Fruit fly (Drosophila melanogaster): Measurements from ENCODE around the gene CG5653.

CG5653 gene

DNA sequence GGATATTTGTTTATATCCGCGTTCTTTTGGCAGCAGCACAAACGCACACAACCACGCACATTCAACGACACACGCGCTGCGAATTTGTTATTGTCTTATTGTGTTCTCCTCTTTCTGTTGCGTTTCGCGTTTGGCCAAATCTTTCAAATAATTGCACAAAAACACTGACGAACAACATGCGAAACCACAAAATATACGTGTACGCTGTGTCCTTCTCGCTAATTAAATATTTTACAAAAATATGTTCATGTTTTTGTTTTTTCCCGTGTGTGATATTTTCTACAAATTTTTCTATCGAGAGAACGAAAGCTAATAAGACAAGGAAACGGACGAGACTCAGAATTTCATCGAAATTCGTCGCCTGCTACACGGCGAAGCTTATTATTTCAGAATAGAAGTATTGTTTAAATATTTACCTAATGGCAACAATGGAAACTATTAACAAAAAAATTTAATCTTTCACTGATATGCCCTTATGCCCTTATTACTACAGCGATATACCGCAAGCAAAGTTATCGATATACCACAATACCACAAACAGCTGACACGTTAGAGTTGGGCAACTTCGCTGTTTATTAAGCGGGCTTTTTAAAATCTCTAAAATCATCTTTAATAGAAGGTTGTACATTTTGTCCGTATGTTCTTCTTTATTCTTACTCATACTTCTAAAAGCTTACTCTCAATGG is 12.1 kb downstream of the CG5653 start, which contains the start of the genes CG43783 and orb2 (continued):
- no peak for TF ChIP-seq Ptx1 (GFP tag; IDR thresholded peaks at IDR 0.05)
- TF ChIP-seq Abd-B (GFP tag; optimal IDR thresholded peaks at IDR 0.05) = no peak
- TF ChIP-seq CG1603 (tag; optimal IDR thresholded peaks at IDR 0.05) = peak; percentile 9
- TF ChIP-seq CHES-1-like (GFP tag; optimal IDR thresholded peaks at IDR 0.05) = no peak
- no peak for TF ChIP-seq wdn (GFP tag; IDR thresholded peaks at IDR 0.05)
- TF ChIP-seq luna (GFP tag; optimal IDR thresholded peaks at IDR 0.05) = no peak
- no peak for TF ChIP-seq mirr (GFP tag; optimal IDR thresholded peaks at IDR 0.05)
- no peak for TF ChIP-seq CG12155 (GFP tag; optimal IDR thresholded peaks at IDR 0.05)
- TF ChIP-seq CG15269 (tag; optimal IDR thresholded peaks at IDR 0.05) = no peak
- peak; percentile 4 for TF ChIP-seq gro (GFP tag; optimal IDR thresholded peaks at IDR 0.05)
- no peak for TF ChIP-seq ac (GFP tag; optimal IDR thresholded peaks at IDR 0.05)
- no peak for TF ChIP-seq CG10147 (GFP tag; optimal IDR thresholded peaks at IDR 0.05)
- no peak for TF ChIP-seq cad (GFP tag; optimal IDR thresholded peaks at IDR 0.05)
- TF ChIP-seq Eip74EF (GFP tag; optimal IDR thresholded peaks at IDR 0.05) = no peak
- no peak for TF ChIP-seq HLH54F (GFP tag; optimal IDR thresholded peaks at IDR 0.05)
- TF ChIP-seq CG8478 (optimal IDR thresholded peaks at IDR 0.05) = no peak
- TF ChIP-seq Jarid2 (GFP tag; optimal IDR thresholded peaks at IDR 0.05) = no peak
- TF ChIP-seq crc (GFP tag; optimal IDR thresholded peaks at IDR 0.05) = no peak
- no peak for TF ChIP-seq CG17802 (tag; optimal IDR thresholded peaks at IDR 0.05)
- no peak for TF ChIP-seq CG30403 (GFP tag; optimal IDR thresholded peaks at IDR 0.05)
- TF ChIP-seq Meics (GFP tag; optimal IDR thresholded peaks at IDR 0.05) = no peak
- no peak for TF ChIP-seq CG1602 (GFP tag; optimal IDR thresholded peaks at IDR 0.05)
- no peak for TF ChIP-seq ab (GFP tag; optimal IDR thresholded peaks at IDR 0.05)
- TF ChIP-seq CG7963 (GFP tag; IDR thresholded peaks at IDR 0.05; ENCODE audit: partially characterized antibody) = 0 out of 3 replicates have a peak, but pooled peaks have one; percentile 56
- no peak for TF ChIP-seq zfh2 (GFP tag; optimal IDR thresholded peaks at IDR 0.05)
- no peak for TF ChIP-seq CG9797 (GFP tag; optimal IDR thresholded peaks at IDR 0.05)
- no peak for TF ChIP-seq p53 (GFP tag; optimal IDR thresholded peaks at IDR 0.05)
- no peak for TF ChIP-seq Ssrp (tag; optimal IDR thresholded peaks at IDR 0.05)
- TF ChIP-seq Max (GFP tag; optimal IDR thresholded peaks at IDR 0.05) = no peak
- TF ChIP-seq unc-4 (GFP tag; IDR thresholded peaks at IDR 0.05; ENCODE audit: partially characterized antibody) = peak; percentile 64
- no peak for TF ChIP-seq CG7928 (GFP tag; optimal IDR thresholded peaks at IDR 0.05)
- TF ChIP-seq NfI (GFP tag; optimal IDR thresholded peaks at IDR 0.05) = no peak
- no peak for TF ChIP-seq Lhr (GFP tag; optimal IDR thresholded peaks at IDR 0.05)
- no peak for TF ChIP-seq tup (GFP tag; optimal IDR thresholded peaks at IDR 0.05)
- TF ChIP-seq pb (GFP tag; optimal IDR thresholded peaks at IDR 0.05) = no peak
- peak; percentile 70; the same call in 2 of the 3 replicates for TF ChIP-seq Opbp (GFP tag; IDR thresholded peaks at IDR 0.05; ENCODE audit: partially characterized antibody)
- TF ChIP-seq bab2 (GFP tag; optimal IDR thresholded peaks at IDR 0.05) = no peak
- TF ChIP-seq CG32767 (GFP tag; IDR thresholded peaks at IDR 0.05) = no peak
- TF ChIP-seq CG8388 (GFP tag; optimal IDR thresholded peaks at IDR 0.05) = no peak
- no peak for TF ChIP-seq CG18599 (GFP tag; optimal IDR thresholded peaks at IDR 0.05)
- no peak for TF ChIP-seq ase (GFP tag; IDR thresholded peaks at IDR 0.05)
- no peak for TF ChIP-seq Xbp1 (GFP tag; optimal IDR thresholded peaks at IDR 0.05)
- no peak for TF ChIP-seq CG8765 (GFP tag; IDR thresholded peaks at IDR 0.05)
- TF ChIP-seq CG16863 (GFP tag; optimal IDR thresholded peaks at IDR 0.05) = no peak
- TF ChIP-seq Gug (GFP tag; IDR thresholded peaks at IDR 0.05) = no peak
- no peak for TF ChIP-seq al (GFP tag; IDR thresholded peaks at IDR 0.05)
- TF ChIP-seq fd96Cb (tag; optimal IDR thresholded peaks at IDR 0.05) = no peak
- TF ChIP-seq Oaz (GFP tag; IDR thresholded peaks at IDR 0.05) = no peak
- peak; percentile 40 for TF ChIP-seq trem (tag; optimal IDR thresholded peaks at IDR 0.05)
- no peak for TF ChIP-seq chm (GFP tag; IDR thresholded peaks at IDR 0.05)
- no peak for TF ChIP-seq hth (optimal IDR thresholded peaks at IDR 0.05)
